Fruit fly (Drosophila melanogaster) ovary, adult (tissue): ENCODE data around the gene Cht5.

ENCODE experiments used
- CG17801 ChIP-seq: fragments of 200-800 bp; optimal IDR thresholded peaks from 2 replicates; lab custom pipeline; 2019; ENCODE audit warnings: missing biosample characterization, mild to moderate bottlenecking, missing genetic modification characterization, moderate library complexity; ENCODE audit not compliant: partially characterized antibody

Gene Cht5

dm6 chr3R:13767239-13767638 lies at the start of gene Cht5:
TSS of gene Cht5 (plus strand) at chr3R:13767549.
- TF ChIP-seq CG17801, result no peak

- TF ChIP-seq CG17801, result no peak
These were observed 49.3 kb upstream of the Cht5 start, which contains the start of gene Ubc87F for dm6 chr3R:13718076-13718475. TSS of gene Ubc87F (minus strand) at chr3R:13718176.

- no peak for TF ChIP-seq CG17801
These were observed 48.3 kb upstream of the Cht5 start for dm6 chr3R:13719053-13719452.

dm6 chr3R:13720798-13721197 lies 46.6 kb upstream of the Cht5 start:
- TF ChIP-seq CG17801, result peak; percentile 30

- TF ChIP-seq CG17801, result no peak
These were observed 45.4 kb upstream of the Cht5 start for dm6 chr3R:13721998-13722397.

- TF ChIP-seq CG17801, result peak; percentile 92
These were observed 44.9 kb upstream of the Cht5 start for dm6 chr3R:13722451-13722850.

- TF ChIP-seq CG17801, result no peak
These were observed 43.2 kb upstream of the Cht5 start for dm6 chr3R:13724029-13724638.

- TF ChIP-seq CG17801, result no peak
These were observed 40.6 kb upstream of the Cht5 start for dm6 chr3R:13726795-13727194.

- peak; percentile 11 for TF ChIP-seq CG17801
These were observed 38.5 kb upstream of the Cht5 start for dm6 chr3R:13728897-13729296.

dm6 chr3R:13730005-13730404 lies 37.3 kb upstream of the Cht5 start:
- TF ChIP-seq CG17801, result no peak

- no peak for TF ChIP-seq CG17801
These were observed 31.9 kb upstream of the Cht5 start for dm6 chr3R:13735304-13735898.

dm6 chr3R:13746066-13746673 lies 21.2 kb upstream of the Cht5 start:
- TF ChIP-seq CG17801, result no peak

dm6 chr3R:13761563-13761962 lies 5.8 kb upstream of the Cht5 start:
- TF ChIP-seq CG17801, result no peak

dm6 chr3R:13765001-13765400 lies 2.3 kb upstream of the Cht5 start:
- TF ChIP-seq CG17801, result no peak

dm6 chr3R:13765456-13765855 lies 1.9 kb upstream of the Cht5 start, which contains the start of gene CG9312:
TSS of gene CG9312 (plus strand) at chr3R:13765756.
- TF ChIP-seq CG17801, result no peak

- TF ChIP-seq CG17801, result no peak
These were observed 3.8 kb downstream of the Cht5 start, which contains the start of gene CG9297 for dm6 chr3R:13771195-13771594. TSS of gene CG9297 (plus strand) at chr3R:13771495.

- no peak for TF ChIP-seq CG17801
These were observed 6.0 kb downstream of the Cht5 start for dm6 chr3R:13773350-13773749.

dm6 chr3R:13779241-13779683 lies 11.9 kb downstream of the Cht5 start, which contains the start of the genes CG42375 and CG9288:
TSS of gene CG42375 (plus strand) at chr3R:13779624.
TSS of gene CG9288 (plus strand) at chr3R:13779624.
- no peak for TF ChIP-seq CG17801
